Fruit fly (Drosophila melanogaster): ENCODE measurements around the gene CG8086.

CG8086 gene

dm6 chr2L:8284913-8285619 lies 27.8 kb upstream of the CG8086 start (continued):
- TF ChIP-seq Xbp1 (GFP tag; optimal IDR thresholded peaks at IDR 0.05) (peak; percentile 35), CG7372 (GFP tag; IDR thresholded peaks at IDR 0.05) (no peak), bcd (GFP tag; optimal IDR thresholded peaks at IDR 0.05) (no peak), Med (GFP tag) (peak; percentile 48), CG4707 (GFP tag; optimal IDR thresholded peaks at IDR 0.05) (no peak), ash1 (GFP tag; optimal IDR thresholded peaks at IDR 0.05) (no peak), CG11723 (GFP tag; optimal IDR thresholded peaks at IDR 0.05) (no peak), CG15601 (tag; optimal IDR thresholded peaks at IDR 0.05) (peak; percentile 10), ken (GFP tag; IDR thresholded peaks at IDR 0.05) (no peak), Dbx (GFP tag; IDR thresholded peaks at IDR 0.05) (no peak), MBD-R2 (GFP tag; IDR thresholded peaks at IDR 0.05) (no peak), CG1647 (GFP tag; optimal IDR thresholded peaks at IDR 0.05) (no peak), knrl (GFP tag; IDR thresholded peaks at IDR 0.05; ENCODE audit: partially characterized antibody) (no peak), CG6689 (GFP tag; IDR thresholded peaks at IDR 0.05) (no peak), Nf-YA (GFP tag; IDR thresholded peaks at IDR 0.05) (no peak), Gsc (GFP tag; IDR thresholded peaks at IDR 0.05) (no peak), CG7556 (GFP tag; optimal IDR thresholded peaks at IDR 0.05) (peak; percentile 22), ERR (GFP tag; optimal IDR thresholded peaks at IDR 0.05) (no peak), Eip74EF (GFP tag; optimal IDR thresholded peaks at IDR 0.05) (peak in 1 of 2 experiments; percentile 20), zen (tag; optimal IDR thresholded peaks at IDR 0.05) (no peak), Bgb (GFP tag; IDR thresholded peaks at IDR 0.05; ENCODE audit: partially characterized antibody) (no peak), CG9876 (GFP tag; optimal IDR thresholded peaks at IDR 0.05) (no peak), CG14667 (GFP tag; IDR thresholded peaks at IDR 0.05) (no peak), pzg (GFP tag; optimal IDR thresholded peaks at IDR 0.05) (no peak), Fer3 (tag; optimal IDR thresholded peaks at IDR 0.05) (no peak), CG1832 (GFP tag; optimal IDR thresholded peaks at IDR 0.05) (no peak), CG12155 (GFP tag; optimal IDR thresholded peaks at IDR 0.05) (no peak), Atf3 (GFP tag; optimal IDR thresholded peaks at IDR 0.05) (no peak), tup (GFP tag; optimal IDR thresholded peaks at IDR 0.05) (no peak), CG10366 (GFP tag; IDR thresholded peaks at IDR 0.05) (no peak), CG12659 (GFP tag; optimal IDR thresholded peaks at IDR 0.05) (peak; percentile 8), B-H2 (GFP tag; optimal IDR thresholded peaks at IDR 0.05) (no peak), esg (GFP tag; conservative IDR thresholded peaks at IDR 0.05) (no peak), Vsx1 (GFP tag; optimal IDR thresholded peaks at IDR 0.05) (peak; percentile 9), CG30403 (GFP tag; optimal IDR thresholded peaks at IDR 0.05) (peak; percentile 12), fd64A (GFP tag; optimal IDR thresholded peaks at IDR 0.05) (peak; percentile 52), CG6654 (GFP tag; optimal IDR thresholded peaks at IDR 0.05) (no peak), dimm (GFP tag; IDR thresholded peaks at IDR 0.05) (no peak), Six4 (GFP tag; optimal IDR thresholded peaks at IDR 0.05) (no peak), zen2 (GFP tag; IDR thresholded peaks at IDR 0.05; ENCODE audit: partially characterized antibody) (no peak), CG4617 (GFP tag; optimal IDR thresholded peaks at IDR 0.05; ENCODE audit: borderline replicate concordance) (no peak), Ssrp (tag; optimal IDR thresholded peaks at IDR 0.05) (peak; percentile 29), lilli (GFP tag; optimal IDR thresholded peaks at IDR 0.05) (no peak), CG12942 (GFP tag; optimal IDR thresholded peaks at IDR 0.05) (no peak), az2 (GFP tag; optimal IDR thresholded peaks at IDR 0.05) (peak; percentile 6), fd102C (GFP tag; optimal IDR thresholded peaks at IDR 0.05) (no peak), seq (GFP tag; IDR thresholded peaks at IDR 0.05) (no peak), CG16779 (GFP tag; IDR thresholded peaks at IDR 0.05) (no peak), CG12744 (GFP tag; optimal IDR thresholded peaks at IDR 0.05) (no peak), inv (GFP tag; IDR thresholded peaks at IDR 0.05; ENCODE audit: partially characterized antibody) (no peak)

Measured in whole organism, embryonic.